Worm (Caenorhabditis elegans) whole organism, mixed stage, embryonic: ENCODE measurements around the gene K08D8.9.

ENCODE experiments used
- blmp-1 ChIP-seq: fragments of 150-350 bp; optimal IDR thresholded peaks from 2 replicates; lab custom pipeline; 2014; ENCODE audit warnings: missing biosample characterization, missing genetic modification characterization
- lin-13 ChIP-seq: fragments of 150-350 bp; optimal IDR thresholded peaks from 2 replicates; lab custom pipeline; 2014; ENCODE audit warnings: missing biosample characterization, missing genetic modification characterization
- lin-32 ChIP-seq: fragments of 200-800 bp; sonication (Bioruptor generic); optimal IDR thresholded peaks from 2 replicates; lab custom pipeline; 2018; ENCODE audit warnings: mild to moderate bottlenecking, missing genetic modification characterization, missing compliant biosample characterization
- lsy-2 ChIP-seq: fragments of 150-350 bp; optimal IDR thresholded peaks from 2 replicates; lab custom pipeline; 2014; ENCODE audit warnings: missing biosample characterization, missing genetic modification characterization
- mep-1 ChIP-seq: fragments of 150-350 bp; optimal IDR thresholded peaks from 2 replicates; lab custom pipeline; 2017; ENCODE audit warnings: missing biosample characterization, missing genetic modification reagents, missing genetic modification characterization, inconsistent platforms
- nhr-12 ChIP-seq: fragments of 150-350 bp; optimal IDR thresholded peaks from 2 replicates; lab custom pipeline; 2014; ENCODE audit warnings: missing biosample characterization, missing genetic modification characterization
- nhr-28 ChIP-seq: fragments of 150-350 bp; optimal IDR thresholded peaks from 2 replicates; lab custom pipeline; 2014; ENCODE audit warnings: missing biosample characterization, missing genetic modification characterization
- nhr-76 ChIP-seq: sonication (generic microtip); optimal IDR thresholded peaks from 2 replicates; lab custom pipeline; 2017; ENCODE audit warnings: missing biosample characterization, missing genetic modification characterization
- snpc-4 ChIP-seq: fragments of 150-350 bp; optimal IDR thresholded peaks from 2 replicates; lab custom pipeline; 2014; ENCODE audit warnings: missing biosample characterization, missing genetic modification characterization
- tbx-8 ChIP-seq: fragments of 200-800 bp; sonication (Bioruptor generic); optimal IDR thresholded peaks from 2 replicates; lab custom pipeline; 2018; ENCODE audit warnings: mild to moderate bottlenecking, missing genetic modification characterization, moderate library complexity, missing compliant biosample characterization
- unc-62 ChIP-seq: fragments of 150-350 bp; optimal IDR thresholded peaks from 2 replicates; lab custom pipeline; 2014; ENCODE audit warnings: missing biosample characterization, missing genetic modification reagents, missing genetic modification characterization
- zip-8 ChIP-seq: fragments of 150-350 bp; optimal IDR thresholded peaks from 2 replicates; lab custom pipeline; 2014; ENCODE audit warnings: missing biosample characterization, missing genetic modification characterization
- ztf-11 ChIP-seq: fragments of 150-350 bp; optimal IDR thresholded peaks from 2 replicates; lab custom pipeline; 2014; ENCODE audit warnings: missing biosample characterization, missing genetic modification characterization

- no peak for TF ChIP-seq snpc-4
- no peak for TF ChIP-seq unc-62
- TF ChIP-seq nhr-76, result no peak
- no peak for TF ChIP-seq lsy-2 (tag; lab: Kevin White, UChicago)
- TF ChIP-seq lin-32 (GFP tag; lab: Kevin White, UChicago), result no peak
- no peak for TF ChIP-seq lin-13 (tag; lab: Kevin White, UChicago)
- TF ChIP-seq zip-8 (tag; lab: Kevin White, UChicago), result no peak
- TF ChIP-seq mep-1 (tag; lab: Kevin White, UChicago), result no peak
- no peak for TF ChIP-seq nhr-12 (tag; lab: Kevin White, UChicago)
- TF ChIP-seq ztf-11, result no peak
- TF ChIP-seq blmp-1 (tag; lab: Kevin White, UChicago), result no peak
- no peak for TF ChIP-seq tbx-8
- no peak for TF ChIP-seq nhr-28 (tag; lab: Kevin White, UChicago)
These were observed 43.1 kb downstream of the K08D8.9 start, which contains the start of gene dct-19 for ce11 chrIV:12942633-12943032.
